Worm (Caenorhabditis elegans) whole organism, L3 larva: Measurements from ENCODE around the gene sec-61.G.

Experiments
- ZK546.5 ChIP-seq: sonication (generic microtip); optimal IDR thresholded peaks from 2 replicates; lab custom pipeline; 2017; ENCODE audit warnings: missing biosample characterization, missing genetic modification characterization
- aly-2 ChIP-seq: fragments of 150-350 bp; optimal IDR thresholded peaks from 2 replicates; lab custom pipeline; 2014; ENCODE audit warnings: missing biosample characterization, missing genetic modification characterization
- ama-1 ChIP-seq: fragments of 150-350 bp; optimal IDR thresholded peaks from 2 replicates; lab custom pipeline; 2018
- ceh-16 ChIP-seq: sonication (generic microtip); optimal IDR thresholded peaks from 2 replicates; lab custom pipeline; 2017; ENCODE audit warnings: missing biosample characterization, missing genetic modification characterization
- ceh-28 ChIP-seq: fragments of 150-350 bp; optimal IDR thresholded peaks from 2 replicates; lab custom pipeline; 2014; ENCODE audit warnings: missing biosample characterization, missing genetic modification reagents, missing genetic modification characterization
- ceh-82 ChIP-seq: fragments of 150-350 bp; optimal IDR thresholded peaks from 2 replicates; lab custom pipeline; 2014; ENCODE audit warnings: missing biosample characterization, missing genetic modification characterization
- ceh-9 ChIP-seq: sonication (generic microtip); optimal IDR thresholded peaks from 2 replicates; lab custom pipeline; 2018; ENCODE audit warnings: missing biosample characterization, missing genetic modification characterization
- daf-12 ChIP-seq: fragments of 150-350 bp; optimal IDR thresholded peaks from 2 replicates; lab custom pipeline; 2014; ENCODE audit warnings: missing biosample characterization, missing genetic modification reagents, missing genetic modification characterization
- egl-27 ChIP-seq: sonication (generic microtip); optimal IDR thresholded peaks from 4 replicates; lab custom pipeline; 2017; ENCODE audit warnings: missing biosample characterization, missing genetic modification reagents, missing genetic modification characterization
- egl-5 ChIP-seq: fragments of 150-350 bp; optimal IDR thresholded peaks from 2 replicates; lab custom pipeline; 2017; ENCODE audit warnings: missing biosample characterization, missing genetic modification reagents, missing genetic modification characterization, inconsistent platforms
- elt-1 ChIP-seq: fragments of 150-350 bp; optimal IDR thresholded peaks from 2 replicates; lab custom pipeline; 2014; ENCODE audit warnings: missing biosample characterization, missing genetic modification characterization
- elt-2 ChIP-seq: sonication (generic microtip); optimal IDR thresholded peaks from 2 replicates; lab custom pipeline; 2016; ENCODE audit warnings: missing genetic modification reagents, mild to moderate bottlenecking, missing genetic modification characterization, missing compliant biosample characterization
- elt-3 ChIP-seq, 3 experiments: fragments of 150-350 bp in 1 of 3; sonication (generic microtip) in 2 of 3; optimal IDR thresholded peaks; 2 replicates in 2 of 3; 4 replicates in 1 of 3; lab custom pipeline; 2014 to 2017; ENCODE audit warnings: missing biosample characterization in 3 of 3, missing genetic modification characterization in 3 of 3
- eor-1 ChIP-seq, 2 experiments: fragments of 150-350 bp; optimal IDR thresholded peaks; 2 replicates each; lab custom pipeline; 2014 to 2018; ENCODE audit warnings: missing biosample characterization in 2 of 2, missing genetic modification characterization in 2 of 2
- fkh-10 ChIP-seq: sonication (generic microtip); optimal IDR thresholded peaks from 2 replicates; lab custom pipeline; 2017; ENCODE audit warnings: missing biosample characterization, missing genetic modification reagents, missing genetic modification characterization
- fkh-2 ChIP-seq: fragments of 150-350 bp; optimal IDR thresholded peaks from 2 replicates; lab custom pipeline; 2014; ENCODE audit warnings: missing biosample characterization, missing genetic modification reagents, missing genetic modification characterization
- fos-1 ChIP-seq: fragments of 150-350 bp; optimal IDR thresholded peaks from 2 replicates; lab custom pipeline; 2014; ENCODE audit warnings: missing biosample characterization, missing genetic modification characterization
- hmg-11 ChIP-seq: sonication (generic microtip); optimal IDR thresholded peaks from 2 replicates; lab custom pipeline; 2016; ENCODE audit warnings: missing genetic modification characterization, missing compliant biosample characterization
- jun-1 ChIP-seq: fragments of 150-350 bp; optimal IDR thresholded peaks from 2 replicates; lab custom pipeline; 2014; ENCODE audit warnings: missing biosample characterization, missing genetic modification reagents, missing genetic modification characterization
- lin-15B ChIP-seq: fragments of 150-350 bp; optimal IDR thresholded peaks from 2 replicates; lab custom pipeline; 2014; ENCODE audit warnings: missing biosample characterization, missing genetic modification characterization
- lin-39 ChIP-seq: fragments of 150-350 bp; optimal IDR thresholded peaks from 2 replicates; lab custom pipeline; 2018; ENCODE audit warnings: missing biosample characterization, missing genetic modification reagents, missing genetic modification characterization
- lsy-12 ChIP-seq: sonication (generic microtip); optimal IDR thresholded peaks from 2 replicates; lab custom pipeline; 2016; ENCODE audit warnings: mild to moderate bottlenecking, missing genetic modification characterization, missing compliant biosample characterization
- mdl-1 ChIP-seq: fragments of 150-350 bp; optimal IDR thresholded peaks from 2 replicates; lab custom pipeline; 2014; ENCODE audit warnings: missing biosample characterization, missing genetic modification characterization
- mml-1 ChIP-seq: fragments of 150-350 bp; sonication (generic microtip); optimal IDR thresholded peaks from 3 replicates; lab custom pipeline; 2014; ENCODE audit warnings: missing biosample characterization, missing genetic modification characterization
- nfya-1 ChIP-seq: sonication (generic microtip); optimal IDR thresholded peaks from 2 replicates; lab custom pipeline; 2017; ENCODE audit warnings: missing genetic modification characterization, mild to moderate bottlenecking, missing compliant biosample characterization, antibody characterized with exemption, moderate library complexity; ENCODE audit not compliant: insufficient read depth
- nhr-11 ChIP-seq: fragments of 150-350 bp; optimal IDR thresholded peaks from 2 replicates; lab custom pipeline; 2014; ENCODE audit warnings: missing biosample characterization, missing genetic modification characterization
- nhr-12 ChIP-seq: fragments of 150-350 bp; optimal IDR thresholded peaks from 2 replicates; lab custom pipeline; 2014; ENCODE audit warnings: missing biosample characterization, missing genetic modification characterization
- nhr-23 ChIP-seq: fragments of 150-350 bp; optimal IDR thresholded peaks from 2 replicates; lab custom pipeline; 2014; ENCODE audit warnings: missing biosample characterization, missing genetic modification reagents, missing genetic modification characterization
- nhr-237 ChIP-seq: fragments of 150-350 bp; optimal IDR thresholded peaks from 2 replicates; lab custom pipeline; 2014; ENCODE audit warnings: missing biosample characterization, missing genetic modification characterization
- nhr-25 ChIP-seq: sonication (generic microtip); optimal IDR thresholded peaks from 2 replicates; lab custom pipeline; 2017; ENCODE audit warnings: missing biosample characterization, missing genetic modification characterization
- nhr-28 ChIP-seq: fragments of 150-350 bp; optimal IDR thresholded peaks from 2 replicates; lab custom pipeline; 2014; ENCODE audit warnings: missing biosample characterization, missing genetic modification characterization
- nhr-43 ChIP-seq: sonication (generic microtip); optimal IDR thresholded peaks from 2 replicates; lab custom pipeline; 2016; ENCODE audit warnings: mild to moderate bottlenecking, missing genetic modification characterization, missing compliant biosample characterization; ENCODE audit not compliant: poor library complexity, severe bottlenecking
- nhr-67 ChIP-seq: fragments of 150-350 bp; optimal IDR thresholded peaks from 2 replicates; lab custom pipeline; 2014; ENCODE audit warnings: missing biosample characterization, missing genetic modification characterization
- nhr-76 ChIP-seq: fragments of 150-350 bp; sonication (generic microtip); optimal IDR thresholded peaks from 5 replicates; lab custom pipeline; 2014; ENCODE audit warnings: missing biosample characterization, missing genetic modification characterization
- nhr-77 ChIP-seq: fragments of 150-350 bp; optimal IDR thresholded peaks from 2 replicates; lab custom pipeline; 2014; ENCODE audit warnings: missing biosample characterization, missing genetic modification characterization
- pha-4 ChIP-seq: fragments of 150-350 bp; optimal IDR thresholded peaks from 2 replicates; lab custom pipeline; 2014; ENCODE audit warnings: missing biosample characterization, missing genetic modification reagents, missing genetic modification characterization
- pqm-1 ChIP-seq: fragments of 150-350 bp; optimal IDR thresholded peaks from 2 replicates; lab custom pipeline; 2017; ENCODE audit warnings: missing biosample characterization, missing genetic modification characterization, inconsistent platforms
- sea-2 ChIP-seq: fragments of 150-350 bp; sonication (generic microtip); optimal IDR thresholded peaks from 4 replicates; lab custom pipeline; 2014; ENCODE audit warnings: missing biosample characterization, missing genetic modification reagents, missing genetic modification characterization
- skn-1 ChIP-seq: fragments of 150-350 bp; optimal IDR thresholded peaks from 2 replicates; lab custom pipeline; 2014; ENCODE audit warnings: missing biosample characterization, missing genetic modification characterization
- snpc-4 ChIP-seq: fragments of 150-350 bp; optimal IDR thresholded peaks from 2 replicates; lab custom pipeline; 2014; ENCODE audit warnings: missing biosample characterization, missing genetic modification characterization
- tbx-2 ChIP-seq: sonication (generic microtip); optimal IDR thresholded peaks from 2 replicates; lab custom pipeline; 2016; ENCODE audit warnings: mild to moderate bottlenecking, missing genetic modification characterization, missing compliant biosample characterization
- unc-39 ChIP-seq: sonication (generic microtip); optimal IDR thresholded peaks from 4 replicates; lab custom pipeline; 2017; ENCODE audit warnings: missing biosample characterization, missing genetic modification characterization
- unc-62 ChIP-seq: fragments of 150-350 bp; sonication (generic microtip); optimal IDR thresholded peaks from 4 replicates; lab custom pipeline; 2014; ENCODE audit warnings: missing biosample characterization, missing genetic modification reagents, missing genetic modification characterization
- zag-1 ChIP-seq: fragments of 150-350 bp; optimal IDR thresholded peaks from 2 replicates; lab custom pipeline; 2014; ENCODE audit warnings: missing biosample characterization, missing genetic modification characterization
- ztf-11 ChIP-seq: fragments of 150-350 bp; optimal IDR thresholded peaks from 2 replicates; lab custom pipeline; 2014; ENCODE audit warnings: missing biosample characterization, missing genetic modification characterization
- ztf-4 ChIP-seq: fragments of 150-350 bp; optimal IDR thresholded peaks from 2 replicates; lab custom pipeline; 2014; ENCODE audit warnings: missing biosample characterization, missing genetic modification characterization

Gene sec-61.G

DNA sequence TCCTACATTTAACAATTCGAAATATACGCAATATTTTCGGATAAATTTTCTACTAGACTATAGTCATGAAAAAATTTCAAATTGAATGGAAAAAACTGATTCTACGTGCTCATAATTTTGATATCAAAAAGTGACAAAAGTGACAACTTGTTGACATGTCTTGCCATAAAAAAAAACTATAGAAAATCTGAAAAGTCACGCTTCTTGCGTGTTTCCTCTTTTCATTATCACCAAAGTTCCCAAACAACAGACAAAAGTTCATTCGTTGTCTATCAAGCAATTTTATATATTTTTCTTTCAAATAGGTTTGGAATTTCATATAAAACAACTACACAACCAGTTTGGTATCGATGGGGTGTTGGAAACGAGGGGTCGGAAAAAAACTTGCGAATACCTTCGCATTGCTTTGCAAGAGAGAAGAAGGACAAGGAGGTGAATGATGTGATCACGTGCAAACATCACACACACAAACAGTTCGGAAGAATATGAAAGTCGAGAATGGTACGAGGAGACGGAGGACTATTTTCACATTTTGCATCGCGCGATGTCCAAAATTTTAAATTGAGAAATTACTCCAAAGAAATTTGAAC is 37.8 kb downstream of the sec-61.G start:
- TF ChIP-seq ama-1 (lab: Kevin White, UChicago) (no peak), eor-1 (tag; optimal IDR thresholded peaks at IDR 0.05; lab: Kevin White, UChicago) (no peak), nhr-237 (tag; lab: Kevin White, UChicago) (no peak), nhr-25 (tag; lab: Kevin White, UChicago) (peak; percentile 40), unc-39 (tag; lab: Kevin White, UChicago) (no peak), nhr-11 (tag; lab: Kevin White, UChicago) (no peak), ZK546.5 (tag; lab: Kevin White, UChicago) (no peak), nhr-23 (tag; lab: Kevin White, UChicago) (peak; percentile 26), lin-15B (tag; lab: Kevin White, UChicago) (no peak), nfya-1 (no peak), fos-1 (tag; lab: Kevin White, UChicago) (no peak), unc-62 (GFP tag; lab: Kevin White, UChicago) (no peak), mdl-1 (tag; lab: Kevin White, UChicago) (no peak), fkh-2 (tag; lab: Kevin White, UChicago) (no peak), ztf-4 (tag; lab: Kevin White, UChicago) (no peak), nhr-77 (tag; lab: Kevin White, UChicago) (no peak), nhr-28 (tag; lab: Kevin White, UChicago) (no peak), nhr-76 (tag; lab: Kevin White, UChicago) (no peak), daf-12 (no peak), snpc-4 (tag; lab: Kevin White, UChicago) (no peak), skn-1 (tag; lab: Kevin White, UChicago) (no peak), aly-2 (no peak), elt-3 (tag; optimal IDR thresholded peaks at IDR 0.05; lab: Kevin White, UChicago) (no peak), pha-4 (tag; lab: Kevin White, UChicago) (peak; percentile 22), elt-1 (tag; lab: Kevin White, UChicago) (no peak), nhr-12 (tag; lab: Kevin White, UChicago) (no peak), egl-27 (no peak), ceh-82 (no peak), lsy-12 (tag; lab: Kevin White, UChicago) (no peak), elt-2 (peak; percentile 53), nhr-43 (tag; lab: Kevin White, UChicago) (peak; percentile 32)

DNA sequence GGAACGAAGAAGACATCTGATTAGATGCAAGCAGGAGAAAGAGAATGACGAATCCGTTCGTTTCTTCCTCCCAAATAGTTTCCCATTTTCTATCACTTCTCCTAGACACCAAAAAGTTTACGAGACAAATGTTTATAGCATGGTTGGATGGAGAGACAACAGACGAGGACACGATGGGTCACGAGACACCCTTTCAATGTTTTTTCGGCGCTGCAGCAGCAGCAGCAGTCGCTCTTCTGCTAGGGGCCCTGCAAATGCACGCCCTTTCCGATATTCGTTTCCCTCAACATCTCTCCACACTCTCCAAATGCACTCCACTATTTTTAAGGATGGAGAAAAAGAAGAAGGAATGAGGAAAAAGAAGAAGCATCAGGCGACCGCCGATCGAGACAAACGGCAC is 38.6 kb downstream of the sec-61.G start:
- peak; percentile 71 for TF ChIP-seq mdl-1 (tag; lab: Kevin White, UChicago)
- TF ChIP-seq nhr-12 (tag; lab: Kevin White, UChicago) = no peak
- TF ChIP-seq sea-2 (GFP tag; lab: Kevin White, UChicago) = no peak
- TF ChIP-seq ztf-11 (tag; lab: Kevin White, UChicago) = no peak
- no peak for TF ChIP-seq nhr-28 (tag; lab: Kevin White, UChicago)
- TF ChIP-seq nfya-1 = peak; percentile 85
- no peak for TF ChIP-seq elt-1 (tag; lab: Kevin White, UChicago)
- peak; percentile 52 for TF ChIP-seq ceh-28
- no peak for TF ChIP-seq fkh-2 (tag; lab: Kevin White, UChicago)
- TF ChIP-seq nhr-25 (tag; lab: Kevin White, UChicago) = no peak
- TF ChIP-seq aly-2 = no peak
- no peak for TF ChIP-seq nhr-237 (tag; lab: Kevin White, UChicago)
- peak; percentile 66 for TF ChIP-seq zag-1 (tag; lab: Kevin White, UChicago)
- TF ChIP-seq ceh-16 (tag; lab: Kevin White, UChicago) = no peak
- TF ChIP-seq pqm-1 = no peak
- no peak for TF ChIP-seq eor-1 (tag; optimal IDR thresholded peaks at IDR 0.05; lab: Kevin White, UChicago)
- no peak for TF ChIP-seq nhr-77 (tag; lab: Kevin White, UChicago)
- TF ChIP-seq skn-1 (tag; lab: Kevin White, UChicago) = peak; percentile 19
- TF ChIP-seq lsy-12 (tag; lab: Kevin White, UChicago) = peak; percentile 59
- TF ChIP-seq fkh-10 (GFP tag; lab: Kevin White, UChicago) = peak; percentile 59
- TF ChIP-seq nhr-11 (tag; lab: Kevin White, UChicago) = peak; percentile 63
- TF ChIP-seq ama-1 (lab: Kevin White, UChicago) = peak; percentile 52
- TF ChIP-seq ceh-82 = no peak
- TF ChIP-seq elt-3 (tag; optimal IDR thresholded peaks at IDR 0.05; lab: Kevin White, UChicago) = no peak
- TF ChIP-seq daf-12 = no peak
- peak; percentile 36 for TF ChIP-seq elt-2
- no peak for TF ChIP-seq mml-1
- peak; percentile 59 for TF ChIP-seq pha-4 (tag; lab: Kevin White, UChicago)
- TF ChIP-seq egl-5 (tag; lab: Kevin White, UChicago) = peak; percentile 88
- TF ChIP-seq unc-62 (GFP tag; lab: Kevin White, UChicago) = no peak
- TF ChIP-seq ztf-4 (tag; lab: Kevin White, UChicago) = peak; percentile 35
- TF ChIP-seq snpc-4 (tag; lab: Kevin White, UChicago) = peak; percentile 2
- peak; percentile 69 for TF ChIP-seq hmg-11
- no peak for TF ChIP-seq lin-15B (tag; lab: Kevin White, UChicago)
- peak; percentile 77 for TF ChIP-seq tbx-2
- peak; percentile 31 for TF ChIP-seq jun-1 (tag; lab: Kevin White, UChicago)
- peak; percentile 65 for TF ChIP-seq nhr-43 (tag; lab: Kevin White, UChicago)
- no peak for TF ChIP-seq unc-39 (tag; lab: Kevin White, UChicago)
- TF ChIP-seq nhr-23 (tag; lab: Kevin White, UChicago) = peak; percentile 56
- TF ChIP-seq fos-1 (tag; lab: Kevin White, UChicago) = no peak
- no peak for TF ChIP-seq nhr-76 (tag; lab: Kevin White, UChicago)
- TF ChIP-seq lin-39 (tag; lab: Kevin White, UChicago) = peak; percentile 87
- no peak for TF ChIP-seq nhr-67
- no peak for TF ChIP-seq ceh-9 (tag; lab: Kevin White, UChicago)
- TF ChIP-seq egl-27 = peak; percentile 62
